Worm (Caenorhabditis elegans): ENCODE measurements around the gene dcn-1.

The dcn-1 gene

ce11 chrIII:4359900-4360299 is 46.2 kb downstream of the dcn-1 start:
- TF ChIP-seq him-1 (tag; optimal IDR thresholded peaks at IDR 0.05) (no peak), dao-5 (tag; optimal IDR thresholded peaks at IDR 0.05) (no peak), W03F9.2 (tag; optimal IDR thresholded peaks at IDR 0.05) (no peak)

ce11 chrIII:4362332-4362731 is 48.6 kb downstream of the dcn-1 start:
- TF ChIP-seq dao-5 (tag; optimal IDR thresholded peaks at IDR 0.05) = no peak
- TF ChIP-seq W03F9.2 (tag; optimal IDR thresholded peaks at IDR 0.05) = no peak
- TF ChIP-seq him-1 (tag; optimal IDR thresholded peaks at IDR 0.05) = no peak

ce11 chrIII:4364974-4365373 is 51.3 kb downstream of the dcn-1 start, which contains the start of gene ckb-1:
ckb-1 (plus strand) TSS chrIII:4365274.
- no peak for TF ChIP-seq dao-5 (tag; optimal IDR thresholded peaks at IDR 0.05)
- TF ChIP-seq him-1 (tag; optimal IDR thresholded peaks at IDR 0.05) = no peak
- no peak for TF ChIP-seq W03F9.2 (tag; optimal IDR thresholded peaks at IDR 0.05)
